Worm (Caenorhabditis elegans) whole organism, L4/young adult: ENCODE data around the gene srg-23.

Experiments
- W03F9.2 ChIP-seq: fragments of 150-350 bp; optimal IDR thresholded peaks from 2 replicates; lab custom pipeline; 2014; ENCODE audit warnings: missing biosample characterization, missing genetic modification characterization
- dao-5 ChIP-seq: sonication (generic microtip); optimal IDR thresholded peaks from 2 replicates; lab custom pipeline; 2016; ENCODE audit warnings: missing genotype, missing genetic modification characterization, moderate library complexity, missing compliant biosample characterization
- him-1 ChIP-seq: sonication (generic microtip); optimal IDR thresholded peaks from 2 replicates; lab custom pipeline; 2016; ENCODE audit warnings: missing genotype, missing genetic modification reagents, missing genetic modification characterization, missing compliant biosample characterization

ce11 chrII:3126341-3126740 is 30.4 kb upstream of the srg-23 start, which contains the start of gene ins-19:
- TF ChIP-seq dao-5, result no peak
- no peak for TF ChIP-seq him-1 (tag; lab: Kevin White, UChicago)
- no peak for TF ChIP-seq W03F9.2
